Fruit fly (Drosophila melanogaster) whole organism, embryonic: ENCODE results near the gene MTF-1.

Experiments
- CG10979 ChIP-seq: fragments of 200-800 bp; sonication (Bioruptor generic); optimal IDR thresholded peaks from 2 replicates; lab custom pipeline; 2018; ENCODE audit warnings: missing biosample characterization, mild to moderate bottlenecking, missing genetic modification characterization, moderate library complexity
- CG11247 ChIP-seq: fragments of 200-800 bp; sonication (Bioruptor generic); IDR thresholded peaks from 2 replicates; pipeline ENCODE4 v1.3.6; 2022; ENCODE audit warnings: missing biosample characterization, missing genetic modification characterization
- CG11504 ChIP-seq: fragments of 200-800 bp; sonication (Bioruptor generic); optimal IDR thresholded peaks from 3 replicates; lab custom pipeline; 2019; ENCODE audit warnings: missing biosample characterization, mild to moderate bottlenecking, missing genetic modification characterization, moderate library complexity
- CG15479 ChIP-seq: fragments of 200-800 bp; sonication (Bioruptor generic); optimal IDR thresholded peaks from 3 replicates; lab custom pipeline; 2019; ENCODE audit warnings: missing biosample characterization, mild to moderate bottlenecking, missing genetic modification characterization, moderate library complexity
- CG17385 ChIP-seq: fragments of 200-800 bp; sonication (Bioruptor generic); optimal IDR thresholded peaks from 3 replicates; lab custom pipeline; 2018; ENCODE audit warnings: missing biosample characterization, mild to moderate bottlenecking, missing genetic modification characterization
- CG18476 ChIP-seq: fragments of 200-800 bp; sonication (Bioruptor generic); optimal IDR thresholded peaks from 2 replicates; lab custom pipeline; 2016; ENCODE audit warnings: missing biosample characterization, mild to moderate bottlenecking, missing genetic modification characterization
- CG2202 ChIP-seq: fragments of 200-800 bp; sonication (Bioruptor generic); optimal IDR thresholded peaks from 2 replicates; lab custom pipeline; 2018; ENCODE audit warnings: missing biosample characterization, mild to moderate bottlenecking, missing genetic modification characterization
- CG31388 ChIP-seq: fragments of 200-800 bp; sonication (Bioruptor generic); optimal IDR thresholded peaks from 2 replicates; lab custom pipeline; 2016; ENCODE audit warnings: missing biosample characterization, missing genetic modification characterization
- CG34422 ChIP-seq: fragments of 200-800 bp; sonication (Bioruptor generic); IDR thresholded peaks from 3 replicates; pipeline ENCODE4 v1.3.6; 2022; ENCODE audit warnings: missing biosample characterization, missing genetic modification characterization
- CG5953 ChIP-seq: fragments of 200-800 bp; sonication (Bioruptor generic); IDR thresholded peaks from 2 replicates; pipeline ENCODE4 v1.3.6; 2022; ENCODE audit warnings: missing biosample characterization, missing genetic modification characterization
- CG8089 ChIP-seq: fragments of 200-800 bp; sonication (Bioruptor generic); optimal IDR thresholded peaks from 3 replicates; lab custom pipeline; 2016; ENCODE audit warnings: missing biosample characterization, missing genetic modification characterization
- CG9876 ChIP-seq: fragments of 200-800 bp; sonication (Bioruptor generic); optimal IDR thresholded peaks from 2 replicates; lab custom pipeline; 2016; ENCODE audit warnings: missing biosample characterization, missing genetic modification characterization
- Dbx ChIP-seq: fragments of 200-800 bp; sonication (Bioruptor generic); IDR thresholded peaks from 3 replicates; pipeline ENCODE4 v1.3.6; 2022; ENCODE audit warnings: missing biosample characterization, missing genetic modification characterization
- Dek ChIP-seq: fragments of 200-800 bp; sonication (Bioruptor generic); optimal IDR thresholded peaks from 3 replicates; lab custom pipeline; 2019; ENCODE audit warnings: missing biosample characterization, mild to moderate bottlenecking, missing genetic modification characterization, moderate library complexity
- Doc2 ChIP-seq: fragments of 200-800 bp; sonication (Bioruptor generic); IDR thresholded peaks from 2 replicates; pipeline ENCODE4 v1.3.6; 2022; ENCODE audit warnings: missing biosample characterization, missing genetic modification characterization
- Doc3 ChIP-seq: fragments of 200-800 bp; sonication (Bioruptor generic); IDR thresholded peaks from 3 replicates; pipeline ENCODE4 v1.3.6; 2022; ENCODE audit warnings: missing biosample characterization, missing genetic modification characterization; ENCODE audit not compliant: partially characterized antibody
- Ets65A ChIP-seq: fragments of 200-800 bp; sonication (Bioruptor generic); peaks from one replicate; lab custom pipeline; 2016; ENCODE audit warnings: missing biosample characterization, missing genetic modification characterization
- Hand ChIP-seq: fragments of 200-800 bp; sonication (Bioruptor generic); optimal IDR thresholded peaks from 2 replicates; lab custom pipeline; 2017; ENCODE audit warnings: mild to moderate bottlenecking, missing biosample characterization, missing genetic modification reagents, missing genetic modification characterization
- Hr39 ChIP-seq: fragments of >200 bp; optimal IDR thresholded peaks from 2 replicates; lab custom pipeline; 2017
- MTF-1 ChIP-seq: fragments of 200-800 bp; sonication (Bioruptor generic); optimal IDR thresholded peaks from 2 replicates; lab custom pipeline; 2018; ENCODE audit warnings: missing biosample characterization, mild to moderate bottlenecking, missing genetic modification characterization, borderline replicate concordance
- Max ChIP-seq: fragments of 200-800 bp; sonication (Bioruptor generic); optimal IDR thresholded peaks from 2 replicates; lab custom pipeline; 2016; ENCODE audit warnings: missing biosample characterization, mild to moderate bottlenecking, missing genetic modification characterization
- Mes4 ChIP-seq: fragments of 200-800 bp; sonication (Bioruptor generic); optimal IDR thresholded peaks from 2 replicates; lab custom pipeline; 2016; ENCODE audit warnings: missing biosample characterization, missing genetic modification characterization
- Mrtf ChIP-seq: fragments of 200-800 bp; sonication (Bioruptor generic); IDR thresholded peaks from 3 replicates; pipeline ENCODE4 v1.3.6; 2022; ENCODE audit warnings: missing biosample characterization, missing genetic modification characterization
- NC2β ChIP-seq: fragments of 200-800 bp; sonication (Bioruptor generic); optimal IDR thresholded peaks from 2 replicates; lab custom pipeline; 2016; ENCODE audit warnings: missing biosample characterization, missing genetic modification characterization
- NFAT ChIP-seq: fragments of 200-800 bp; sonication (Bioruptor generic); IDR thresholded peaks from 2 replicates; pipeline ENCODE4 v1.3.6; 2022; ENCODE audit warnings: missing biosample characterization, missing genetic modification characterization
- Nf-YC ChIP-seq: fragments of 200-800 bp; optimal IDR thresholded peaks from 3 replicates; lab custom pipeline; 2019; ENCODE audit warnings: missing biosample characterization, mild to moderate bottlenecking, missing genetic modification characterization, moderate library complexity
- Oaz ChIP-seq: fragments of 200-800 bp; sonication (Bioruptor generic); IDR thresholded peaks from 2 replicates; pipeline ENCODE4 v1.3.6; 2022; ENCODE audit warnings: missing biosample characterization, missing genetic modification characterization
- Poxn ChIP-seq: fragments of 200-800 bp; sonication (Bioruptor generic); IDR thresholded peaks from 2 replicates; pipeline ENCODE4 v1.3.6; 2022; ENCODE audit warnings: missing biosample characterization, missing genetic modification characterization
- Ravus ChIP-seq: fragments of 200-800 bp; sonication (Bioruptor generic); IDR thresholded peaks from 2 replicates; pipeline ENCODE4 v1.3.6; 2022; ENCODE audit warnings: missing biosample characterization, missing genetic modification characterization
- Side ChIP-seq: fragments of 200-800 bp; sonication (Bioruptor generic); optimal IDR thresholded peaks from 2 replicates; lab custom pipeline; 2016; ENCODE audit warnings: missing biosample characterization, missing genetic modification characterization
- Sry-δ ChIP-seq: fragments of 200-800 bp; sonication (Bioruptor generic); optimal IDR thresholded peaks from 2 replicates; lab custom pipeline; 2016; ENCODE audit warnings: missing biosample characterization, missing genetic modification characterization
- al ChIP-seq: fragments of 200-800 bp; sonication (Bioruptor generic); IDR thresholded peaks from 2 replicates; pipeline ENCODE4 v1.3.6; 2022; ENCODE audit warnings: missing biosample characterization, missing genetic modification characterization
- aop ChIP-seq: fragments of 200-800 bp; sonication (Bioruptor generic); IDR thresholded peaks from 2 replicates; pipeline ENCODE4 v1.3.6; 2022; ENCODE audit warnings: missing biosample characterization, missing genetic modification characterization
- ara ChIP-seq: fragments of 200-800 bp; sonication (Bioruptor generic); IDR thresholded peaks from 2 replicates; pipeline ENCODE4 v1.3.6; 2022; ENCODE audit warnings: missing biosample characterization, missing genetic modification characterization
- az2 ChIP-seq: fragments of 200-800 bp; sonication (Bioruptor generic); optimal IDR thresholded peaks from 3 replicates; lab custom pipeline; 2016; ENCODE audit warnings: missing biosample characterization, missing genetic modification characterization
- corto ChIP-seq: fragments of 200-800 bp; sonication (Bioruptor generic); optimal IDR thresholded peaks from 2 replicates; lab custom pipeline; 2016; ENCODE audit warnings: missing biosample characterization, mild to moderate bottlenecking, missing genetic modification characterization, moderate library complexity
- crol ChIP-seq: fragments of 200-800 bp; sonication (Bioruptor generic); IDR thresholded peaks from 2 replicates; pipeline ENCODE4 v1.3.6; 2022; ENCODE audit warnings: missing biosample characterization, missing genetic modification characterization
- crp ChIP-seq, 2 experiments: fragments of 200-800 bp; sonication (Bioruptor generic); optimal IDR thresholded peaks; 2 replicates in 1 of 2; 3 replicates in 1 of 2; lab custom pipeline; 2017; ENCODE audit warnings: missing biosample characterization in 2 of 2, missing genetic modification characterization in 2 of 2, mild to moderate bottlenecking in 1 of 2, moderate library complexity in 1 of 2
- dpn ChIP-seq, 2 experiments: fragments of 200-800 bp; sonication (Bioruptor generic); optimal IDR thresholded peaks; 3 replicates each; lab custom pipeline; 2016; ENCODE audit warnings: missing biosample characterization in 2 of 2, missing genetic modification characterization in 2 of 2
- exex ChIP-seq: fragments of 200-800 bp; sonication (Bioruptor generic); optimal IDR thresholded peaks from 4 replicates; lab custom pipeline; 2018; ENCODE audit warnings: missing biosample characterization, mild to moderate bottlenecking, missing genetic modification characterization, moderate library complexity
- fu2 ChIP-seq: fragments of 200-800 bp; sonication (Bioruptor generic); optimal IDR thresholded peaks from 2 replicates; lab custom pipeline; 2016; ENCODE audit warnings: missing biosample characterization, missing genetic modification characterization
- gce ChIP-seq: fragments of 200-800 bp; sonication (Bioruptor generic); IDR thresholded peaks from 3 replicates; pipeline ENCODE4 v1.3.6; 2022; ENCODE audit warnings: missing biosample characterization, missing genetic modification characterization
- ham ChIP-seq: fragments of 200-800 bp; sonication (Bioruptor generic); IDR thresholded peaks from 2 replicates; pipeline ENCODE4 v1.3.6; 2022; ENCODE audit warnings: missing biosample characterization, missing genetic modification characterization
- hth ChIP-seq: fragments of >200 bp; optimal IDR thresholded peaks from 2 replicates; lab custom pipeline; 2017; ENCODE audit warnings: inconsistent platforms
- inv ChIP-seq: fragments of 200-800 bp; sonication (Bioruptor generic); IDR thresholded peaks from 2 replicates; pipeline ENCODE4 v1.3.6; 2022; ENCODE audit warnings: missing biosample characterization, missing genetic modification characterization; ENCODE audit not compliant: partially characterized antibody
- lab ChIP-seq: fragments of 200-800 bp; sonication (Bioruptor generic); optimal IDR thresholded peaks from 3 replicates; lab custom pipeline; 2017; ENCODE audit warnings: missing biosample characterization, missing genetic modification characterization, mild to moderate bottlenecking, moderate library complexity, missing genetic modification reagents
- mam ChIP-seq: fragments of 200-800 bp; sonication (Bioruptor generic); optimal IDR thresholded peaks from 3 replicates; lab custom pipeline; 2016; ENCODE audit warnings: missing biosample characterization, missing genetic modification characterization
- oc ChIP-seq: fragments of 200-800 bp; sonication (Bioruptor generic); optimal IDR thresholded peaks from 2 replicates; lab custom pipeline; 2018; ENCODE audit warnings: missing biosample characterization, mild to moderate bottlenecking, missing genetic modification characterization, moderate library complexity
- seq ChIP-seq: fragments of 200-800 bp; sonication (Bioruptor generic); IDR thresholded peaks from 2 replicates; pipeline ENCODE4 v1.3.6; 2022; ENCODE audit warnings: missing biosample characterization, missing genetic modification characterization
- sim ChIP-seq: fragments of 200-800 bp; sonication (Bioruptor generic); IDR thresholded peaks from 2 replicates; pipeline ENCODE4 v1.3.6; 2022; ENCODE audit warnings: missing biosample characterization, missing genetic modification characterization
- slou ChIP-seq: fragments of 200-800 bp; sonication (Bioruptor generic); optimal IDR thresholded peaks from 3 replicates; lab custom pipeline; 2016; ENCODE audit warnings: missing biosample characterization, missing genetic modification characterization
- unpg ChIP-seq: fragments of 200-800 bp; sonication (Bioruptor generic); optimal IDR thresholded peaks from 3 replicates; lab custom pipeline; 2018; ENCODE audit warnings: missing biosample characterization, mild to moderate bottlenecking, missing genetic modification characterization, moderate library complexity

Gene MTF-1

dm6 chr3L:9441907-9442479, 11.9 kb downstream of the MTF-1 start, which contains the start of the genes Bet3 and Nf-YA (continued):
- TF ChIP-seq ara (peak; percentile 55; the same call in 1 of the 2 replicates), Hr39 (lab: Kevin White, UChicago) (no peak), NFAT (peak; percentile 88), slou (GFP tag; lab: Kevin White, UChicago) (peak; percentile 41), Ravus (GFP tag; lab: Robert Waterston, UW) (no peak), NC2β (peak; percentile 25), CG17385 (GFP tag; lab: Kevin White, UChicago) (peak; percentile 8), corto (no peak), Hand (GFP tag; lab: Kevin White, UChicago) (no peak), Mrtf (GFP tag; lab: Robert Waterston, UW) (peak; percentile 8; the same call in 2 of the 3 replicates), crol (no peak), aop (GFP tag; lab: Robert Waterston, UW) (no peak), Oaz (GFP tag; lab: Robert Waterston, UW) (no peak), inv (GFP tag; lab: Robert Waterston, UW) (peak; percentile 79), Doc2 (no peak), Max (no peak), CG18476 (GFP tag; lab: Kevin White, UChicago) (no peak), CG9876 (GFP tag; lab: Kevin White, UChicago) (peak; percentile 8), CG34422 (peak; percentile 67; the same call in 2 of the 3 replicates), crp (GFP tag; optimal IDR thresholded peaks at IDR 0.05; lab: Kevin White, UChicago) (peak in 1 of 2 experiments; percentile 7), Doc3 (GFP tag; lab: Robert Waterston, UW) (peak; percentile 80), al (peak; percentile 59; the same call in 1 of the 2 replicates), Side (GFP tag; lab: Kevin White, UChicago) (peak; percentile 8), CG8089 (peak; percentile 3), Dek (peak; percentile 47), oc (tag; lab: Kevin White, UChicago) (no peak), exex (no peak), sim (no peak), Sry-δ (GFP tag; lab: Kevin White, UChicago) (peak; percentile 75), Poxn (GFP tag; lab: Robert Waterston, UW) (no peak), MTF-1 (GFP tag; lab: Kevin White, UChicago) (peak; percentile 69), CG11247 (GFP tag; lab: Robert Waterston, UW) (peak; percentile 61), az2 (GFP tag; lab: Kevin White, UChicago) (peak; percentile 44), Nf-YC (tag; lab: Kevin White, UChicago) (peak; percentile 43), gce (GFP tag; lab: Robert Waterston, UW) (no peak), unpg (GFP tag; lab: Kevin White, UChicago) (no peak), CG11504 (tag; lab: Kevin White, UChicago) (no peak), lab (GFP tag; lab: Kevin White, UChicago) (peak; percentile 32), dpn (GFP tag; optimal IDR thresholded peaks at IDR 0.05; lab: Kevin White, UChicago) (peak; percentile 65 to 68), fu2 (GFP tag; lab: Kevin White, UChicago) (peak; percentile 41), Dbx (GFP tag; lab: Robert Waterston, UW) (peak; percentile 57; the same call in 1 of the 3 replicates), hth (lab: Kevin White, UChicago) (no peak), seq (GFP tag; lab: Robert Waterston, UW) (no peak), Mes4 (GFP tag; lab: Kevin White, UChicago) (no peak), Ets65A (GFP tag; lab: Kevin White, UChicago) (peak; percentile 97), CG15479 (GFP tag; lab: Kevin White, UChicago) (no peak), mam (peak; percentile 90), ham (GFP tag; lab: Robert Waterston, UW) (no peak), CG10979 (tag; lab: Kevin White, UChicago) (peak; percentile 47), CG31388 (peak; percentile 39), CG2202 (tag; lab: Kevin White, UChicago) (no peak), CG5953 (no peak)
